Worm (Caenorhabditis elegans) whole organism, L1 larva: Measurements from ENCODE around the gene C01G6.3.

Experiments
- aly-2 ChIP-seq: fragments of 150-350 bp; optimal IDR thresholded peaks from 2 replicates; lab custom pipeline; 2014; ENCODE audit warnings: missing biosample characterization, missing genetic modification characterization
- ama-1 ChIP-seq: fragments of 150-350 bp; optimal IDR thresholded peaks from 2 replicates; lab custom pipeline; 2014
- blmp-1 ChIP-seq: fragments of 150-350 bp; optimal IDR thresholded peaks from 2 replicates; lab custom pipeline; 2014; ENCODE audit warnings: missing biosample characterization, missing genetic modification characterization
- ceh-90 ChIP-seq: sonication (generic microtip); optimal IDR thresholded peaks from 2 replicates; lab custom pipeline; 2016; ENCODE audit warnings: missing genetic modification characterization, missing compliant biosample characterization
- dsc-1 ChIP-seq: sonication (generic microtip); optimal IDR thresholded peaks from 2 replicates; lab custom pipeline; 2016; ENCODE audit warnings: mild to moderate bottlenecking, missing genetic modification characterization, missing compliant biosample characterization
- elt-2 ChIP-seq: sonication (generic microtip); optimal IDR thresholded peaks from 2 replicates; lab custom pipeline; 2016; ENCODE audit warnings: missing genetic modification characterization, mild to moderate bottlenecking, inconsistent platforms, missing compliant biosample characterization, missing genetic modification reagents
- fkh-10 ChIP-seq: sonication (generic microtip); optimal IDR thresholded peaks from 2 replicates; lab custom pipeline; 2017; ENCODE audit warnings: missing biosample characterization, missing genetic modification reagents, missing genetic modification characterization
- fkh-8 ChIP-seq: sonication (generic microtip); optimal IDR thresholded peaks from 2 replicates; lab custom pipeline; 2016; ENCODE audit warnings: mild to moderate bottlenecking, missing genetic modification characterization, missing compliant biosample characterization
- fos-1 ChIP-seq: fragments of 150-350 bp; optimal IDR thresholded peaks from 2 replicates; lab custom pipeline; 2014; ENCODE audit warnings: missing biosample characterization, missing genetic modification characterization
- lin-14 ChIP-seq: fragments of 200-800 bp; sonication (Bioruptor generic); optimal IDR thresholded peaks from 2 replicates; lab custom pipeline; 2018; ENCODE audit warnings: mild to moderate bottlenecking, missing genetic modification characterization, moderate library complexity, missing compliant biosample characterization
- mdl-1 ChIP-seq, 2 experiments: fragments of 150-350 bp; optimal IDR thresholded peaks; 2 replicates each; lab custom pipeline; 2014 to 2017; ENCODE audit warnings: missing biosample characterization in 2 of 2, missing genetic modification characterization in 2 of 2, inconsistent platforms in 1 of 2
- nhr-11 ChIP-seq: fragments of 150-350 bp; optimal IDR thresholded peaks from 2 replicates; lab custom pipeline; 2014; ENCODE audit warnings: missing biosample characterization, missing genetic modification characterization
- snpc-4 ChIP-seq: fragments of 150-350 bp; optimal IDR thresholded peaks from 2 replicates; lab custom pipeline; 2014; ENCODE audit warnings: missing biosample characterization, missing genetic modification characterization
- unc-62 ChIP-seq: fragments of 150-350 bp; optimal IDR thresholded peaks from 2 replicates; lab custom pipeline; 2014; ENCODE audit warnings: missing biosample characterization, missing genetic modification reagents, missing genetic modification characterization

DNA sequence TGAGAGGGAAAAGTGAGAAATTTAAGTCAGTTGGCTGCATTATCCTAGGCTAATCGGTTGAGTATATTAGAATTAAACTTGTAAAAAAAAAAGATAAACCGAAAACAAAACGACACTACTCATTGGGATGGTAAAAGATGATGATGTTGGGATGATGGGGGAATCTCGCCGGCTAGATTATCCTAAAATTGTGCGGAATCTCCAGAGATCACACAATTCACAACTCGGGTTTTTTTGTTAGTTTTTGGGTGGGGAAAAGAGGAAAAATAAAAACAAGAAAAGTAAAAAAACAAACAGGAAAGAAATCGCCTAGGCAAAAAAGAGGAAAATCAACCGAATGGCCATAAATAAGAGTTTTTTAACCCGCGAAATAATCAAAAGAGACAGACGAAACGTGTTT is 5.5 kb downstream of the C01G6.3 start:
- TF ChIP-seq fos-1 (tag; lab: Kevin White, UChicago) (no peak), fkh-8 (no peak), ama-1 (lab: Kevin White, UChicago) (no peak), aly-2 (no peak), ceh-90 (no peak), blmp-1 (no peak), snpc-4 (tag; lab: Kevin White, UChicago) (no peak), dsc-1 (tag; lab: Kevin White, UChicago) (no peak), fkh-10 (GFP tag; lab: Kevin White, UChicago) (no peak), elt-2 (no peak), nhr-11 (tag; lab: Kevin White, UChicago) (no peak), lin-14 (GFP tag; lab: Kevin White, UChicago) (no peak), unc-62 (GFP tag; lab: Kevin White, UChicago) (no peak), mdl-1 (tag; optimal IDR thresholded peaks at IDR 0.05; lab: Kevin White, UChicago) (no peak)
